Fruit fly (Drosophila melanogaster) whole organism, adult: ENCODE data around the gene CG18809.
A peak's percentile ranks its signal among the peaks of the same experiment; 100 is the strongest.

ENCODE experiments used
- CG14711 ChIP-seq: fragments of 200-800 bp; sonication (Bioruptor generic); optimal IDR thresholded peaks from 2 replicates; lab custom pipeline; 2018; ENCODE audit warnings: missing biosample characterization, mild to moderate bottlenecking, missing genetic modification characterization, moderate library complexity
- cic ChIP-seq: fragments of 200-800 bp; sonication (Bioruptor generic); optimal IDR thresholded peaks from 2 replicates; lab custom pipeline; 2017; ENCODE audit warnings: missing biosample characterization, mild to moderate bottlenecking, missing genetic modification characterization, moderate library complexity
- kay ChIP-seq: fragments of 200-800 bp; sonication (Bioruptor generic); peaks from one replicate; lab custom pipeline; 2016; ENCODE audit warnings: missing biosample characterization, missing genetic modification characterization, borderline replicate concordance
- tj ChIP-seq: fragments of 200-800 bp; sonication (Bioruptor generic); optimal IDR thresholded peaks from 3 replicates; lab custom pipeline; 2017; ENCODE audit warnings: missing biosample characterization, mild to moderate bottlenecking, missing genetic modification characterization, moderate library complexity
- toe ChIP-seq: fragments of 200-800 bp; sonication (Bioruptor generic); optimal IDR thresholded peaks from 2 replicates; lab custom pipeline; 2016; ENCODE audit warnings: missing biosample characterization, missing genetic modification characterization

DNA sequence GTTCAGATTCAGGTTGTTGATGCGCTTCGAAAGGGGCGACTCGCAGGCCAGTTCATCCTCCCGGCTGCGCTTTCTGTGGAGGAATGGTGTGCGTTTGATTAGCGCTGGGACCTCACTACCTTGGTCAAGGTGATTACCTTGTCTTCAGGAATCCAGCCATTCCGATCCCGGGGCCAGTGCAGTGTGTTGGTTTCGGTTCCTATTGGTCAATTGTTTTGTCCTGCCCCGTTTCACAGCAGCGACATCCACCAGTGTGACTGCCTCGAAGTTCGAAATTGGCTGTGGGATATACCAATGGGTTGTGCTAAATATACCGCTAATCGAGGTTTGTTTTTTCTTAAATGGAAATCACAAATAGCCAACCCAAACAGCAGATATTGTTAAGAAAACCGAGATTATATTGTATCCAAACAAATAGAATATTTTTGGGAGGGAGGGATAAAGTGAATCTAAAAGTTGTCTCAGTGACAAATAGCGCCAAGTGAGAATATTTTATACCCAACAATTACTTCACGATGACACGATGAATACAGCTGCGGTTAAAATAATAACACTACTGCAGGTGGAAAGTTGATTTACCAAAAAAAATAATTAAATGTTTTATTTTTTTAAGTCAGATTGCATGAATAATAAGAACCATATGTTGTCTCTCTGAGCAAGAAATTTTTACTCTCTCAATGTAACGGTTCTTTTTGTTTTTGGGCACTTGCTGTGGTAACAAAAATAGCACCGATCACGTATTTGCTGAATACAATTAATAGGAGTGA, 49.2 kb downstream of the CG18809 start, which contains the start of gene CG14229:
- TF ChIP-seq toe (GFP tag; lab: Kevin White, UChicago) (no peak), CG14711 (tag; lab: Kevin White, UChicago) (peak; percentile 45), tj (no peak), kay (GFP tag; lab: Kevin White, UChicago) (no peak), cic (GFP tag; lab: Kevin White, UChicago) (no peak)
